Worm (Caenorhabditis elegans): Measurements from ENCODE around the gene Y38E10A.3.
"Not testable (repeated sequence)": the region's sequence is repeated elsewhere in the genome, so short reads cannot be mapped to it uniquely, and the experiment has no call there.

Y38E10A.3 gene

DNA sequence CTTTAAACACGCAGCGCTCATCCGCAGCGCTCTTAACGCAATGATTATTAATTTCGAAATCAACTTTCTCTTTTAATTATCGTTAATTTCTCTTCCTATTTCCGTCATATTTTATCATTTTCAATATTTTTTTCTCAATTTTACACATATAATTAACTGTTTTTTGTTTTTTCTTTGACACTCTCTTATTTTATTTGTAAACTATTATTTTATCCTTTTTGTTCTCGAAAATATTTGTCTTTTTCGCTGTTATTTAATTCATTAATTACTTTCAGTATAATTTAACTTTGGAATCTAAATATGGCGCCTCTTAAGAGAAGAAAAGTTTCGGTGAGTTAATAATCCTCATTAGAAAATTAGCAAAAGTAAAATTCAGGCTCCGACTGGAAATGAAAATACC lies 38.4 kb downstream of the Y38E10A.3 start, which contains the start of gene F49C5.3:
TSS of gene F49C5.3 (plus strand) at position 301 of the 400 bp plus-strand sequence.
- TF ChIP-seq tab-1 (GFP tag; IDR thresholded peaks at IDR 0.05); ztf-29 (GFP tag; IDR thresholded peaks at IDR 0.05); med-1 (GFP tag; optimal IDR thresholded peaks at IDR 0.05; ENCODE audit: insufficient read depth): not testable (repeated sequence)

DNA sequence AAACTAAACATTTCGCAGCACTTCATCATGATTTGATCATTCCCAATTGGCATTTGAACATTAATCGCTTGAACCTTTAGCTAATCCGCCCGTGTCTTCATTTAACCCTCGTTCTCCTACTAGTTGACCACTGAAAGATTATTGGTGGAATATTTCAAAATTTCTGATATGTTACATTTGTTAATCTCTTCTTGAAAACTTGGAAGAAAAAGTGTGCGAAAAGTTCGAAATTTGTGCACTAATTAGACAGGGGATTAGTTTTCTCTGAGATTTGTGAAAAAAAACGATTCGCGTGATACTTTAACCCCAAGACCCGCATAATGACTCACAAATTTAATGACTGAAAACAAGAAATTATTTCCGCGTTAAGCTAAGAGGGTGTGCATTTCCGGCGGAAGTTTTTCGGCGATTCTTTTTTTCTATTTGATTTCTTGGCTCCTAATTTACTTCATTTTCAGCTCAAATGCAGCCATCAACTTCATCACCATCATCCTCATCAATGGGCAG lies 39.2 kb downstream of the Y38E10A.3 start, which contains the start of gene nimk-1:
TSS of gene nimk-1 (plus strand) at position 457 of the 507 bp plus-strand sequence.
- TF ChIP-seq med-1 (GFP tag; optimal IDR thresholded peaks at IDR 0.05; ENCODE audit: insufficient read depth) (no peak), ref-1 (GFP tag; conservative IDR thresholded peaks at IDR 0.05) (no peak)

ce11 chrII:12530958-12531357 lies 43.6 kb downstream of the Y38E10A.3 start, which contains the start of gene srx-120:
srx-120 (plus strand) TSS chrII:12531258.
- TF ChIP-seq cog-1 (tag; optimal IDR thresholded peaks at IDR 0.05), result no peak
- no peak for TF ChIP-seq med-1 (GFP tag; optimal IDR thresholded peaks at IDR 0.05; ENCODE audit: insufficient read depth)
- TF ChIP-seq tab-1 (GFP tag; IDR thresholded peaks at IDR 0.05), result no peak
- TF ChIP-seq flt-1 (GFP tag; IDR thresholded peaks at IDR 0.05), result no peak
- no peak for TF ChIP-seq klf-2 (GFP tag; conservative IDR thresholded peaks at IDR 0.05)
- TF ChIP-seq ztf-23 (GFP tag; IDR thresholded peaks at IDR 0.05), result no peak
- TF ChIP-seq T22C8.4 (GFP tag; IDR thresholded peaks at IDR 0.05), result no peak
- no peak for TF ChIP-seq ref-1 (GFP tag; conservative IDR thresholded peaks at IDR 0.05)
- TF ChIP-seq ztf-29 (GFP tag; IDR thresholded peaks at IDR 0.05), result no peak

ce11 chrII:12527947-12528346 lies 46.6 kb downstream of the Y38E10A.3 start, which contains the start of gene srx-119:
srx-119 (plus strand) TSS chrII:12528247.
- no peak for TF ChIP-seq T22C8.4 (GFP tag; IDR thresholded peaks at IDR 0.05)

DNA sequence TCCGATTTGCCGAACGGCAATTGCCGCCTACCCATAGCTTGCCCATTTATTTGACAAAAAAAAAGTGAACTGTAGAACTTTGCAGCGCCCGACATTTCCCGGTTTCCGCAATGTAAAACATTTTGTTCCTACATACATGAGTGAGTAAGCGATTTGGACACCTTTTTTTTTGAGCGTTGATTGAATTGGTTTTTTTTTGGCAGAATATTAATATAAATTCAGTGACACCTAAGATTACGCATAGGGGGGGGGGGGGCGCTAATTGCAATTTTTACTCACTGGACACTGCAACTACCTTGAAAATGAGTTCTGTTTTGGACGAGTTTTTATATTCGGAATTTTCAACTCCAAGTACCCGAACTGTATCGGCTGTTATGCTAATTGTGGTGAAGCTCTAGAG lies 49.0 kb downstream of the Y38E10A.3 start, which contains the start of gene srx-118:
TSS of gene srx-118 (plus strand) at position 301 of the 400 bp plus-strand sequence.
- TF ChIP-seq med-1 (GFP tag; optimal IDR thresholded peaks at IDR 0.05; ENCODE audit: insufficient read depth), result no peak
- no peak for TF ChIP-seq ref-1 (GFP tag; conservative IDR thresholded peaks at IDR 0.05)
- no peak for TF ChIP-seq flt-1 (GFP tag; IDR thresholded peaks at IDR 0.05)
- no peak for TF ChIP-seq ztf-23 (GFP tag; IDR thresholded peaks at IDR 0.05)
- no peak for TF ChIP-seq T22C8.4 (GFP tag; IDR thresholded peaks at IDR 0.05)
- TF ChIP-seq ztf-29 (GFP tag; IDR thresholded peaks at IDR 0.05), result no peak
- no peak for TF ChIP-seq cog-1 (tag; optimal IDR thresholded peaks at IDR 0.05)
- TF ChIP-seq klf-2 (GFP tag; conservative IDR thresholded peaks at IDR 0.05), result no peak
- no peak for TF ChIP-seq tab-1 (GFP tag; IDR thresholded peaks at IDR 0.05)
